Worm (Caenorhabditis elegans): ENCODE results near the gene phat-5.
A peak's percentile ranks its signal among the peaks of the same experiment; 100 is the strongest.

Gene phat-5

DNA sequence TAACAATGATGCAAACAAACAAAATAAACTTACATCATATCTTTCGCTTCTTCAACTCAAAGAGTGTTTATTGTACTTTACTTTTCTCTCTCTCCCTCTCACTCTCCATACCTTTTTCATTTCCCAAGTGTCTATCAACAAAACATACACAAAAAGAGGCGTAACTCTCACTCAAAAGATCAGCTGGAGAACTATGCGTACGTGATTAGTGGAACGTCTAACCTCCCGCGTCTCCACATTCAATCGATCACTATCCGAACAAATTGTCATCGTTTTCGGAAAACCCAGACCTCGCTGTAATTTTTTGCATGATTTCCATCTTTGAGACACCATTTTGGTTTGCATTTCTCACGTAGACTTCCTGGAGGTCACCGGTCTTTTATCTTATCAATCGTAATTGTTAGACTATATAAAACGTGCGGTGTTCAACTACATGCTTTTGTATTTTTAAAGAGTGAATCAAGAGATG, 9.2 kb upstream of the phat-5 start, which contains the start of gene nhr-57 (continued):
- peak; percentile 93 for TF ChIP-seq hlh-11 (tag; optimal IDR thresholded peaks at IDR 0.05)
- TF ChIP-seq Y75B8A.6 (GFP tag; IDR thresholded peaks at IDR 0.05) = no peak
- TF ChIP-seq F37D6.2 (tag; optimal IDR thresholded peaks at IDR 0.05) = no peak
- no peak for TF ChIP-seq rbr-2 (tag; optimal IDR thresholded peaks at IDR 0.05)
- TF ChIP-seq egl-43 (GFP tag; IDR thresholded peaks at IDR 0.05) = no peak
- no peak for TF ChIP-seq mep-1 (tag; optimal IDR thresholded peaks at IDR 0.05)
- peak; percentile 63 for TF ChIP-seq mxl-3 (GFP tag; optimal IDR thresholded peaks at IDR 0.05)
- TF ChIP-seq dpl-1 (GFP tag; optimal IDR thresholded peaks at IDR 0.05) = peak; percentile 4
- no peak for TF ChIP-seq T20F7.1 (GFP tag; optimal IDR thresholded peaks at IDR 0.05)
- TF ChIP-seq F26F4.8 (GFP tag; conservative IDR thresholded peaks at IDR 0.05) = no peak
- TF ChIP-seq nhr-28 (tag; optimal IDR thresholded peaks at IDR 0.05) = peak; percentile 94
- peak; percentile 65 for TF ChIP-seq nhr-102 (tag; optimal IDR thresholded peaks at IDR 0.05)
- TF ChIP-seq set-16 (GFP tag; IDR thresholded peaks at IDR 0.05) = no peak
- no peak for TF ChIP-seq F44E2.7 (GFP tag; IDR thresholded peaks at IDR 0.05)
- TF ChIP-seq lin-29 (GFP tag; IDR thresholded peaks at IDR 0.05) = no peak
- TF ChIP-seq F49E8.2 (tag; optimal IDR thresholded peaks at IDR 0.05; ENCODE audit: borderline replicate concordance) = no peak
- no peak for TF ChIP-seq attf-4 (tag; optimal IDR thresholded peaks at IDR 0.05)
- TF ChIP-seq lim-7 (GFP tag; IDR thresholded peaks at IDR 0.05) = no peak
- TF ChIP-seq dmd-6 (GFP tag; IDR thresholded peaks at IDR 0.05) = peak; percentile 97
- TF ChIP-seq ztf-11 (tag; optimal IDR thresholded peaks at IDR 0.05) = no peak
- 0 out of 2 replicates have a peak, but pooled peaks have one; percentile 54 for TF ChIP-seq saeg-2 (GFP tag; IDR thresholded peaks at IDR 0.05)
- TF ChIP-seq ceh-44 (GFP tag; IDR thresholded peaks at IDR 0.05) = no peak
- TF ChIP-seq T26A8.4 (GFP tag; IDR thresholded peaks at IDR 0.05) = no peak
- no peak for TF ChIP-seq ceh-32 (tag; optimal IDR thresholded peaks at IDR 0.05; ENCODE audit: poor library complexity)
- no peak for TF ChIP-seq daf-12 (tag; optimal IDR thresholded peaks at IDR 0.05)
- TF ChIP-seq zfp-3 (GFP tag; conservative IDR thresholded peaks at IDR 0.05) = no peak
- TF ChIP-seq aha-1 (tag) = peak; percentile 100
- TF ChIP-seq daf-19 (GFP tag; conservative IDR thresholded peaks at IDR 0.05) = no peak
- peak; percentile 98 to 100 for TF ChIP-seq hif-1 (tag; optimal IDR thresholded peaks at IDR 0.05)
- TF ChIP-seq egl-27 (tag; optimal IDR thresholded peaks at IDR 0.05) = no peak
- TF ChIP-seq dmd-9 (GFP tag; IDR thresholded peaks at IDR 0.05) = no peak
- TF ChIP-seq tag-97 (GFP tag; IDR thresholded peaks at IDR 0.05) = no peak
- TF ChIP-seq unc-62 (GFP tag; optimal IDR thresholded peaks at IDR 0.05 in 1 of 2) = peak in 1 of 2 experiments; percentile 84
- TF ChIP-seq unc-62 (tag; optimal IDR thresholded peaks at IDR 0.05) = no peak

- TF ChIP-seq ZK337.2 (GFP tag; IDR thresholded peaks at IDR 0.05) = no peak
- no peak for TF ChIP-seq madf-9 (GFP tag; conservative IDR thresholded peaks at IDR 0.05)
- no peak for TF ChIP-seq dve-1 (tag; optimal IDR thresholded peaks at IDR 0.05; ENCODE audit: insufficient read depth)
- TF ChIP-seq T20F7.1 (GFP tag; optimal IDR thresholded peaks at IDR 0.05) = no peak
- TF ChIP-seq F44E2.7 (GFP tag; IDR thresholded peaks at IDR 0.05) = no peak
- TF ChIP-seq aly-2 (tag; optimal IDR thresholded peaks at IDR 0.05) = no peak
- no peak for TF ChIP-seq R02D3.7 (tag; optimal IDR thresholded peaks at IDR 0.05)
- TF ChIP-seq dmd-9 (GFP tag; IDR thresholded peaks at IDR 0.05) = no peak
- no peak for TF ChIP-seq jun-1 (tag; optimal IDR thresholded peaks at IDR 0.05)
- no peak for TF ChIP-seq ceh-62 (tag; optimal IDR thresholded peaks at IDR 0.05)
- no peak for TF ChIP-seq ztf-11 (tag; optimal IDR thresholded peaks at IDR 0.05)
- TF ChIP-seq nhr-11 (tag; optimal IDR thresholded peaks at IDR 0.05) = no peak
- TF ChIP-seq hlh-11 (tag; optimal IDR thresholded peaks at IDR 0.05) = no peak
These were observed 7.3 kb upstream of the phat-5 start, which contains the start of gene phat-4 for ce11 chrV:4129604-4130003. Gene phat-4 (plus strand): TSS chrV:4129904.
